Fruit fly (Drosophila melanogaster) Kc167 (cell line): ENCODE results near the gene dmrt93B.

Experiments used
- Myc ChIP-seq: fragments of >200 bp; optimal IDR thresholded peaks from 2 replicates; lab custom pipeline; 2017; ENCODE audit warnings: missing external identifiers
- Sin3A ChIP-seq: fragments of >200 bp; optimal IDR thresholded peaks from 2 replicates; lab custom pipeline; 2018; ENCODE audit warnings: missing external identifiers
- h ChIP-seq: fragments of >200 bp; optimal IDR thresholded peaks from 3 replicates; lab custom pipeline; 2018; ENCODE audit warnings: missing external identifiers
- insv ChIP-seq: fragments of >200 bp; optimal IDR thresholded peaks from 3 replicates; lab custom pipeline; 2018; ENCODE audit warnings: missing external identifiers
- psq ChIP-seq: fragments of >200 bp; optimal IDR thresholded peaks from 2 replicates; lab custom pipeline; 2017; ENCODE audit warnings: missing external identifiers
- ttk ChIP-seq: sonication (Bioruptor generic); optimal IDR thresholded peaks from 2 replicates; lab custom pipeline; 2017; ENCODE audit warnings: missing external identifiers

Gene dmrt93B

dm6 chr3R:21097160-21097559, 23.4 kb downstream of the dmrt93B start:
- TF ChIP-seq Sin3A (lab: Kevin White, UChicago) (no peak), ttk (lab: Kevin White, UChicago) (no peak)

- TF ChIP-seq h (lab: Kevin White, UChicago) (no peak), insv (lab: Kevin White, UChicago) (no peak), Myc (lab: Kevin White, UChicago) (no peak), ttk (lab: Kevin White, UChicago) (no peak), psq (no peak), Sin3A (lab: Kevin White, UChicago) (no peak)
Observed at dm6 chr3R:21097631-21098117, 23.9 kb downstream of the dmrt93B start, which contains the start of gene RhoGAP93B. Gene RhoGAP93B (minus strand): TSS chr3R:21097827.

dm6 chr3R:21101453-21102214, 27.8 kb downstream of the dmrt93B start, which contains the start of the genes CG7044 and Tbc1d22:
Gene CG7044 (minus strand): TSS chr3R:21101718.
Gene Tbc1d22 (plus strand): TSS chr3R:21102199.
- no peak for TF ChIP-seq insv (lab: Kevin White, UChicago)
- TF ChIP-seq Sin3A (lab: Kevin White, UChicago) = peak; percentile 87

dm6 chr3R:21102477-21102876, 28.7 kb downstream of the dmrt93B start:
- no peak for TF ChIP-seq h (lab: Kevin White, UChicago)
- TF ChIP-seq Myc (lab: Kevin White, UChicago) = no peak
- TF ChIP-seq ttk (lab: Kevin White, UChicago) = no peak

- TF ChIP-seq insv (lab: Kevin White, UChicago) = no peak
- peak; percentile 74 for TF ChIP-seq psq
- TF ChIP-seq h (lab: Kevin White, UChicago) = no peak
- no peak for TF ChIP-seq Sin3A (lab: Kevin White, UChicago)
- TF ChIP-seq Myc (lab: Kevin White, UChicago) = no peak
- no peak for TF ChIP-seq ttk (lab: Kevin White, UChicago)
Observed at dm6 chr3R:21107907-21108591, 34.2 kb downstream of the dmrt93B start, which contains the start of the genes Sec15 and rtet. Gene Sec15 (minus strand): TSS chr3R:21107972. Gene rtet (plus strand): TSS chr3R:21108446.

- TF ChIP-seq ttk (lab: Kevin White, UChicago) = no peak
Observed at dm6 chr3R:21109712-21110111, 35.9 kb downstream of the dmrt93B start.

- TF ChIP-seq psq (no peak), Sin3A (lab: Kevin White, UChicago) (no peak)
Observed at dm6 chr3R:21111046-21111480, 37.3 kb downstream of the dmrt93B start, which contains the start of gene Rab11. Gene Rab11 (plus strand): TSS chr3R:21111408.

- TF ChIP-seq h (lab: Kevin White, UChicago) = no peak
- TF ChIP-seq insv (lab: Kevin White, UChicago) = no peak
- TF ChIP-seq Sin3A (lab: Kevin White, UChicago) = no peak
- no peak for TF ChIP-seq psq
- TF ChIP-seq ttk (lab: Kevin White, UChicago) = no peak
- no peak for TF ChIP-seq Myc (lab: Kevin White, UChicago)
Observed at dm6 chr3R:21111964-21112740, 38.3 kb downstream of the dmrt93B start.

dm6 chr3R:21112742-21113465, 39.1 kb downstream of the dmrt93B start:
- no peak for TF ChIP-seq Myc (lab: Kevin White, UChicago)

dm6 chr3R:21116057-21116456, 42.2 kb downstream of the dmrt93B start, which contains the start of gene ppan:
Gene ppan (plus strand): TSS chr3R:21116254.
- TF ChIP-seq Sin3A (lab: Kevin White, UChicago) = no peak
- no peak for TF ChIP-seq ttk (lab: Kevin White, UChicago)
- TF ChIP-seq Myc (lab: Kevin White, UChicago) = no peak
- TF ChIP-seq h (lab: Kevin White, UChicago) = no peak
- no peak for TF ChIP-seq insv (lab: Kevin White, UChicago)
- TF ChIP-seq psq = no peak

- TF ChIP-seq Myc (lab: Kevin White, UChicago) = no peak
- no peak for TF ChIP-seq h (lab: Kevin White, UChicago)
- TF ChIP-seq Sin3A (lab: Kevin White, UChicago) = no peak
- no peak for TF ChIP-seq ttk (lab: Kevin White, UChicago)
- no peak for TF ChIP-seq psq
- TF ChIP-seq insv (lab: Kevin White, UChicago) = no peak
Observed at dm6 chr3R:21118784-21119183, 45.0 kb downstream of the dmrt93B start, which contains the start of gene Bdbt. Gene Bdbt (minus strand): TSS chr3R:21118856.
